Worm (Caenorhabditis elegans) whole organism, L1 larva: ENCODE measurements around the gene kin-2.

Experiments used
- C04F5.9 ChIP-seq: sonication (generic microtip); optimal IDR thresholded peaks from 2 replicates; lab custom pipeline; 2016; ENCODE audit warnings: missing genetic modification characterization, missing compliant biosample characterization
- C16A3.4 ChIP-seq: fragments of 150-350 bp; optimal IDR thresholded peaks from 2 replicates; lab custom pipeline; 2014; ENCODE audit warnings: missing biosample characterization, missing genetic modification characterization
- C34B4.2 ChIP-seq: sonication (generic microtip); optimal IDR thresholded peaks from 2 replicates; lab custom pipeline; 2017; ENCODE audit warnings: mild to moderate bottlenecking, missing genetic modification characterization, missing compliant biosample characterization
- aha-1 ChIP-seq: fragments of 150-350 bp; optimal IDR thresholded peaks from 2 replicates; lab custom pipeline; 2014; ENCODE audit warnings: missing biosample characterization, missing genetic modification characterization
- blmp-1 ChIP-seq: fragments of 150-350 bp; optimal IDR thresholded peaks from 2 replicates; lab custom pipeline; 2014; ENCODE audit warnings: missing biosample characterization, missing genetic modification characterization
- ceh-8 ChIP-seq: fragments of 200-800 bp; sonication (Bioruptor generic); optimal IDR thresholded peaks from 2 replicates; lab custom pipeline; 2018; ENCODE audit warnings: mild to moderate bottlenecking, missing genetic modification characterization, moderate library complexity, missing compliant biosample characterization
- ceh-88 ChIP-seq: fragments of 200-800 bp; sonication (Bioruptor generic); IDR thresholded peaks from 2 replicates; pipeline ENCODE4 v1.3.6; 2022; ENCODE audit warnings: missing genetic modification characterization, missing compliant biosample characterization
- ceh-90 ChIP-seq: sonication (generic microtip); optimal IDR thresholded peaks from 2 replicates; lab custom pipeline; 2016; ENCODE audit warnings: missing genetic modification characterization, missing compliant biosample characterization
- ces-1 ChIP-seq: fragments of 150-350 bp; optimal IDR thresholded peaks from 2 replicates; lab custom pipeline; 2014; ENCODE audit warnings: missing biosample characterization, missing genetic modification reagents, missing genetic modification characterization
- dpl-1 ChIP-seq, 3 experiments: fragments of 150-350 bp in 2 of 3; sonication (generic microtip) in 1 of 3; optimal IDR thresholded peaks; 2 replicates each; lab custom pipeline; 2014 to 2017; ENCODE audit warnings: missing biosample characterization in 3 of 3, missing genetic modification characterization in 3 of 3, missing genetic modification reagents in 3 of 3
- dsc-1 ChIP-seq: sonication (generic microtip); optimal IDR thresholded peaks from 2 replicates; lab custom pipeline; 2016; ENCODE audit warnings: mild to moderate bottlenecking, missing genetic modification characterization, missing compliant biosample characterization
- efl-1 ChIP-seq, 4 experiments: fragments of 150-350 bp; optimal IDR thresholded peaks in 3 of 4; peaks in 1 of 4; 1 replicate in 1 of 4; 2 replicates in 3 of 4; lab custom pipeline; 2014; ENCODE audit warnings: missing biosample characterization in 2 of 4, missing genetic modification characterization in 2 of 4, missing genetic modification reagents in 2 of 4
- efl-3 ChIP-seq: fragments of 200-800 bp; sonication (Bioruptor generic); optimal IDR thresholded peaks from 2 replicates; lab custom pipeline; 2018; ENCODE audit warnings: mild to moderate bottlenecking, missing genetic modification characterization, missing compliant biosample characterization
- egl-13 ChIP-seq: sonication (generic microtip); optimal IDR thresholded peaks from 2 replicates; lab custom pipeline; 2016; ENCODE audit warnings: missing genotype, missing genetic modification reagents, missing genetic modification characterization, missing compliant biosample characterization
- elt-2 ChIP-seq: sonication (generic microtip); optimal IDR thresholded peaks from 2 replicates; lab custom pipeline; 2016; ENCODE audit warnings: missing genetic modification characterization, mild to moderate bottlenecking, inconsistent platforms, missing compliant biosample characterization, missing genetic modification reagents
- elt-3 ChIP-seq, 6 experiments: fragments of 150-350 bp in 1 of 6; sonication (generic microtip); optimal IDR thresholded peaks; 2 replicates each; lab custom pipeline; 2017 to 2018; ENCODE audit warnings: missing biosample characterization in 6 of 6, missing genetic modification characterization in 6 of 6, inconsistent platforms in 1 of 6
- fkh-10 ChIP-seq: sonication (generic microtip); optimal IDR thresholded peaks from 2 replicates; lab custom pipeline; 2017; ENCODE audit warnings: missing biosample characterization, missing genetic modification reagents, missing genetic modification characterization
- fkh-4 ChIP-seq: sonication (generic microtip); optimal IDR thresholded peaks from 2 replicates; lab custom pipeline; 2016; ENCODE audit warnings: missing compliant biosample characterization, missing genetic modification characterization, borderline replicate concordance
- fkh-8 ChIP-seq: sonication (generic microtip); optimal IDR thresholded peaks from 2 replicates; lab custom pipeline; 2016; ENCODE audit warnings: mild to moderate bottlenecking, missing genetic modification characterization, missing compliant biosample characterization
- fos-1 ChIP-seq: fragments of 150-350 bp; optimal IDR thresholded peaks from 2 replicates; lab custom pipeline; 2014; ENCODE audit warnings: missing biosample characterization, missing genetic modification characterization
- grh-1 ChIP-seq: fragments of 200-800 bp; sonication (Bioruptor generic); IDR thresholded peaks from 2 replicates; pipeline ENCODE4 v1.3.6; 2022; ENCODE audit warnings: missing genetic modification reagents, missing genetic modification characterization, missing compliant biosample characterization
- hpl-2 ChIP-seq: fragments of 150-350 bp; optimal IDR thresholded peaks from 2 replicates; lab custom pipeline; 2014; ENCODE audit warnings: missing biosample characterization, missing genetic modification reagents, missing genetic modification characterization
- isw-1 ChIP-seq: fragments of 200-800 bp; sonication (Bioruptor generic); IDR thresholded peaks from 2 replicates; pipeline ENCODE4 v1.3.6; 2022; ENCODE audit warnings: missing genetic modification characterization, missing compliant biosample characterization
- jun-1 ChIP-seq: fragments of 150-350 bp; optimal IDR thresholded peaks from 2 replicates; lab custom pipeline; 2014; ENCODE audit warnings: missing biosample characterization, missing genetic modification reagents, missing genetic modification characterization
- lin-14 ChIP-seq: fragments of 200-800 bp; sonication (Bioruptor generic); optimal IDR thresholded peaks from 2 replicates; lab custom pipeline; 2018; ENCODE audit warnings: mild to moderate bottlenecking, missing genetic modification characterization, moderate library complexity, missing compliant biosample characterization
- lin-35 ChIP-seq, 2 experiments: fragments of 150-350 bp; optimal IDR thresholded peaks; 2 replicates each; lab custom pipeline; 2014; ENCODE audit warnings: missing biosample characterization in 2 of 2, missing genetic modification characterization in 2 of 2, missing genetic modification reagents in 2 of 2
- lir-3 ChIP-seq: sonication (generic microtip); optimal IDR thresholded peaks from 2 replicates; lab custom pipeline; 2016; ENCODE audit warnings: mild to moderate bottlenecking, missing genetic modification characterization, moderate library complexity, missing compliant biosample characterization; ENCODE audit not compliant: poor library complexity
- lsy-2 ChIP-seq, 2 experiments: fragments of 150-350 bp; optimal IDR thresholded peaks; 2 replicates each; lab custom pipeline; 2014; ENCODE audit warnings: missing biosample characterization in 2 of 2, missing genetic modification characterization in 2 of 2
- mab-9 ChIP-seq: fragments of 200-800 bp; sonication (Bioruptor generic); IDR thresholded peaks from 2 replicates; pipeline ENCODE4 v1.3.6; 2022; ENCODE audit warnings: missing genetic modification reagents, missing genetic modification characterization, missing compliant biosample characterization
- mdl-1 ChIP-seq, 2 experiments: fragments of 150-350 bp; optimal IDR thresholded peaks; 2 replicates each; lab custom pipeline; 2014 to 2017; ENCODE audit warnings: missing biosample characterization in 2 of 2, missing genetic modification characterization in 2 of 2, inconsistent platforms in 1 of 2
- mef-2 ChIP-seq: fragments of 150-350 bp; optimal IDR thresholded peaks from 2 replicates; lab custom pipeline; 2014; ENCODE audit warnings: missing biosample characterization, missing genetic modification characterization
- mep-1 ChIP-seq: fragments of 150-350 bp; optimal IDR thresholded peaks from 2 replicates; lab custom pipeline; 2014; ENCODE audit warnings: missing biosample characterization, missing genetic modification characterization
- nhr-11 ChIP-seq: fragments of 150-350 bp; optimal IDR thresholded peaks from 2 replicates; lab custom pipeline; 2014; ENCODE audit warnings: missing biosample characterization, missing genetic modification characterization
- nhr-12 ChIP-seq: sonication (generic microtip); optimal IDR thresholded peaks from 2 replicates; lab custom pipeline; 2017; ENCODE audit warnings: missing biosample characterization, missing genetic modification characterization
- nhr-20 ChIP-seq: sonication (generic microtip); optimal IDR thresholded peaks from 2 replicates; lab custom pipeline; 2016; ENCODE audit warnings: mild to moderate bottlenecking, missing genetic modification characterization, missing compliant biosample characterization
- nhr-28 ChIP-seq: fragments of 150-350 bp; optimal IDR thresholded peaks from 2 replicates; lab custom pipeline; 2014; ENCODE audit warnings: missing biosample characterization, missing genetic modification characterization
- nhr-47 ChIP-seq: sonication (generic microtip); optimal IDR thresholded peaks from 2 replicates; lab custom pipeline; 2016; ENCODE audit warnings: mild to moderate bottlenecking, missing genetic modification characterization, moderate library complexity, missing compliant biosample characterization
- nhr-71 ChIP-seq: sonication (generic microtip); optimal IDR thresholded peaks from 2 replicates; lab custom pipeline; 2016; ENCODE audit warnings: mild to moderate bottlenecking, missing genetic modification characterization, moderate library complexity, missing compliant biosample characterization
- nhr-77 ChIP-seq: fragments of 150-350 bp; optimal IDR thresholded peaks from 2 replicates; lab custom pipeline; 2014; ENCODE audit warnings: missing biosample characterization, missing genetic modification characterization
- nhr-90 ChIP-seq: sonication (generic microtip); optimal IDR thresholded peaks from 2 replicates; lab custom pipeline; 2016; ENCODE audit warnings: mild to moderate bottlenecking, missing genetic modification characterization, missing compliant biosample characterization; ENCODE audit not compliant: poor library complexity
- pqm-1 ChIP-seq: sonication (generic microtip); optimal IDR thresholded peaks from 3 replicates; lab custom pipeline; 2017; ENCODE audit warnings: missing biosample characterization, missing genetic modification characterization
- rnt-1 ChIP-seq: sonication (generic microtip); optimal IDR thresholded peaks from 2 replicates; lab custom pipeline; 2016; ENCODE audit warnings: mild to moderate bottlenecking, missing genetic modification characterization, moderate library complexity, missing compliant biosample characterization
- skn-1 ChIP-seq: fragments of 150-350 bp; optimal IDR thresholded peaks from 2 replicates; lab custom pipeline; 2014; ENCODE audit warnings: missing biosample characterization, missing genetic modification characterization
- snpc-4 ChIP-seq: fragments of 150-350 bp; optimal IDR thresholded peaks from 2 replicates; lab custom pipeline; 2014; ENCODE audit warnings: missing biosample characterization, missing genetic modification characterization
- sox-4 ChIP-seq: sonication (generic microtip); optimal IDR thresholded peaks from 2 replicates; lab custom pipeline; 2016; ENCODE audit warnings: missing genetic modification characterization, missing compliant biosample characterization
- swsn-7 ChIP-seq: sonication (generic microtip); optimal IDR thresholded peaks from 2 replicates; lab custom pipeline; 2016; ENCODE audit warnings: missing genetic modification characterization, missing compliant biosample characterization
- unc-30 ChIP-seq: sonication (generic microtip); optimal IDR thresholded peaks from 2 replicates; lab custom pipeline; 2017; ENCODE audit warnings: missing biosample characterization, missing genetic modification characterization
- xbp-1 ChIP-seq: sonication (generic microtip); optimal IDR thresholded peaks from 2 replicates; lab custom pipeline; 2016; ENCODE audit warnings: missing genetic modification characterization, missing compliant biosample characterization
- ztf-11 ChIP-seq, 2 experiments: sonication (generic microtip); optimal IDR thresholded peaks; 2 replicates each; lab custom pipeline; 2016 to 2017; ENCODE audit warnings: missing genetic modification characterization in 2 of 2, missing biosample characterization in 1 of 2, missing compliant biosample characterization in 1 of 2

Gene kin-2

DNA sequence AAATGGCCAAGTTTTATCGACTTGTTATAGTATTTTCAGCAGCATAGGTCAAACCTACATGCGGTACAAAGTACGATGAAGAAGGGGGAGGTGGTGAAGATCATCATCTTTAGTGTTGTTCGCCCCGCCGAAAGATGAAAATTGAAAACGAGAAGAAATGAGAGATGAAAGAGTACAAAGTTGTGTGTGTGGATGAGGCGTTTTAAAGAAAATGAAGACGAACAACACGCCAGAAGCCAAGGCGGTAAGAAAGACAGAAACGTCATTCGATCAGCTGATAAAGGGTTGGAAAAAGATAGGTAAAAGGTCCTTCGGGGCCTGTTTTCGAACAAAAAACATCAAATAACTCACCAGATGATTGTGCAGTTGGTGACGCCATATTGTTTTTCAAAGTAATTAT is 33.7 kb downstream of the kin-2 start (continued):
- TF ChIP-seq egl-13 (tag; lab: Kevin White, UChicago) (no peak), swsn-7 (no peak), sox-4 (no peak), nhr-77 (no peak), lin-14 (GFP tag; lab: Kevin White, UChicago) (peak; percentile 59), ztf-11 (tag; optimal IDR thresholded peaks at IDR 0.05; lab: Kevin White, UChicago) (no peak), C16A3.4 (tag; lab: Kevin White, UChicago) (no peak), nhr-90 (tag; lab: Kevin White, UChicago) (no peak), xbp-1 (tag; lab: Kevin White, UChicago) (peak; percentile 16), mep-1 (no peak), lir-3 (tag; lab: Kevin White, UChicago) (no peak), dsc-1 (tag; lab: Kevin White, UChicago) (no peak), fos-1 (tag; lab: Kevin White, UChicago) (no peak)

DNA sequence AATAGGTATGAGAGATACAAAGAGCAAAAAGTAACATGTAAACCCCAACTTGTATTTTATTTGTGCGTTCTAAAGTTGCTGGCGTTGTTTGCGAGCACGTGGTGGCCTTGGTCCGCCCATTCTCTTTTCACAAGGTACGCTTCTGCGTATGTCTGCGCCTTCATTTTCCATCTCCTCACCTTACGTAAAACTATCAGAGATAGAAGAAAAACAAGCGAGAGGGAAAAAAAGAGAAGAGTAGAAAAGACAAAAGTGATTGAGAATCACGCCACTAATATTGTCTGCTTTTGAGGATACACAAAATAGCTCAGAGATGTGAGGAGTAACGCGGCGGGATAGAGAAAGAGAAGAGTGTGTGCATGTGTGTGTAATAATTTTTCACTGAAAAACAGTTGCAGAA is 35.5 kb downstream of the kin-2 start:
- TF ChIP-seq dpl-1 (GFP tag; optimal IDR thresholded peaks at IDR 0.05; lab: Kevin White, UChicago), result peak in 1 of 3 experiments; percentile 14
- TF ChIP-seq jun-1, result no peak
- no peak for TF ChIP-seq ceh-88 (GFP tag; lab: Robert Waterston, UW)
- TF ChIP-seq ceh-8 (GFP tag; lab: Kevin White, UChicago), result no peak
- TF ChIP-seq mef-2, result no peak
- TF ChIP-seq grh-1 (GFP tag; lab: Robert Waterston, UW), result no peak
- TF ChIP-seq blmp-1 (tag; lab: Kevin White, UChicago), result peak; percentile 49
- TF ChIP-seq ces-1 (GFP tag; lab: Kevin White, UChicago), result no peak
- no peak for TF ChIP-seq mab-9
- TF ChIP-seq C04F5.9 (tag; lab: Kevin White, UChicago), result no peak
- peak; percentile 17 for TF ChIP-seq nhr-77
- TF ChIP-seq efl-3 (GFP tag; lab: Kevin White, UChicago), result no peak
- no peak for TF ChIP-seq pqm-1 (tag; lab: Kevin White, UChicago)
- peak; percentile 21 for TF ChIP-seq lir-3 (tag; lab: Kevin White, UChicago)
- peak; percentile 53 to 56 for TF ChIP-seq lsy-2 (tag; optimal IDR thresholded peaks at IDR 0.05; lab: Kevin White, UChicago)
- no peak for TF ChIP-seq isw-1
- peak; percentile 39 for TF ChIP-seq nhr-90 (tag; lab: Kevin White, UChicago)
- peak; percentile 19 for TF ChIP-seq xbp-1 (tag; lab: Kevin White, UChicago)
- peak; percentile 91 for TF ChIP-seq lin-14 (GFP tag; lab: Kevin White, UChicago)
- no peak for TF ChIP-seq dsc-1 (tag; lab: Kevin White, UChicago)
- no peak for TF ChIP-seq snpc-4 (tag; lab: Kevin White, UChicago)
- peak; percentile 36 for TF ChIP-seq swsn-7
- TF ChIP-seq nhr-47 (tag; lab: Kevin White, UChicago), result peak; percentile 44
- peak in 1 of 2 experiments; percentile 69 for TF ChIP-seq lin-35 (GFP tag; optimal IDR thresholded peaks at IDR 0.05; lab: Kevin White, UChicago)
- TF ChIP-seq C16A3.4 (tag; lab: Kevin White, UChicago), result peak; percentile 8
- no peak for TF ChIP-seq fos-1 (tag; lab: Kevin White, UChicago)
- TF ChIP-seq nhr-11 (tag; lab: Kevin White, UChicago), result peak; percentile 30
- no peak for TF ChIP-seq fkh-4 (tag; lab: Kevin White, UChicago)
- TF ChIP-seq skn-1 (tag; lab: Kevin White, UChicago), result peak; percentile 13
- TF ChIP-seq fkh-8 (tag; lab: Kevin White, UChicago), result no peak
- peak in 1 of 2 experiments; percentile 87 for TF ChIP-seq mdl-1 (tag; optimal IDR thresholded peaks at IDR 0.05; lab: Kevin White, UChicago)
- TF ChIP-seq nhr-20 (tag; lab: Kevin White, UChicago), result peak; percentile 85
- TF ChIP-seq egl-13 (tag; lab: Kevin White, UChicago), result no peak
- TF ChIP-seq rnt-1 (tag; lab: Kevin White, UChicago), result peak; percentile 70
- no peak for TF ChIP-seq aha-1 (tag; lab: Kevin White, UChicago)
- no peak for TF ChIP-seq fkh-10
- TF ChIP-seq nhr-71 (tag; lab: Kevin White, UChicago), result peak; percentile 92
- no peak for TF ChIP-seq ceh-90
- no peak for TF ChIP-seq unc-30 (tag; lab: Kevin White, UChicago)
- TF ChIP-seq efl-1 (optimal IDR thresholded peaks at IDR 0.05; lab: Kevin White, UChicago), result peak; percentile 4 to 18
- TF ChIP-seq efl-1 (GFP tag; optimal IDR thresholded peaks at IDR 0.05 in 1 of 2; lab: Kevin White, UChicago), result peak; percentile 20 to 86
- TF ChIP-seq nhr-28, result no peak
- TF ChIP-seq elt-3 (tag; optimal IDR thresholded peaks at IDR 0.05; lab: Kevin White, UChicago), result peak in 2 of 6 experiments; percentile 43 to 52
- TF ChIP-seq nhr-12 (tag; lab: Kevin White, UChicago), result no peak
- no peak for TF ChIP-seq hpl-2
- no peak for TF ChIP-seq C34B4.2 (tag; lab: Kevin White, UChicago)
- no peak for TF ChIP-seq elt-2 (tag; lab: Kevin White, UChicago)
